Comparison of ENCODE assay signal across 4 fruit fly cellular contexts in the genomic region with DNA sequence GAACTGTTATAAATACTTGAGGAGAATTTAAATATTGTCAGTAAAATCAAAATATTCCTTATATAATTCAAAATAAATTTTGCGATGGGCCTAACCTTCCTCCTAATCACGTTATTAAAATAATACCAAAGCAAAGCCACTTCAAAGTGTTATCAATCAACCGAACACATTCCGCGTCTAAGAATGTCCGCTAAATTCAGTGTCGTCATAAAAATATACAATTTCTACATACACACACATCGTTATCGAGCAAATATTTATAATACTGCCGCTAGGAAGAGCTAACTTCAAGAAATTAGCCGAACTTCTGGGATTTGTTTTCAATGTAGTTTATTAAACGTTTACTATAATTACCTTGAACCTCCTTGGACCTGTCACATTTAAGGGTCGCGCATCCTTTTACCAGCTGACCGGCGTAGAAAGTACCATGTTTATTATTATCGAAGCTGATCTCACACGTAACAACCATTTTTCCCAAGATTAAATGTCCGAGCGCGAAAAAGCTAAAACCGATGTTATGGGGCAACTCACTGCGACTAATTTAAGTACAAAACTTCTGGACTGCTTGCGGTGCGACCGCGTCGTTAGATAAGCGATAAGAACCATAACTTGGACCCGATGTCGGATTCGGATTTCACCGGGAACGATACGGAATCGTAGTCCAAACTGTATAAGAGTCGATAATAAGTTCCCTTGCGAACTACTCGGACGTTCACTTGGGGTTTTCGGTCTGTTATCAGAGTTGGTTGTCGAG.
TF ChIP-seq lines count a peak whose summit lies in the region.

Gene CG18747 (minus strand): TSS at position 514 of the 754 bp plus-strand sequence.

- TF ChIP-seq CTCF in whole organism, embryonic (GFP tag; optimal IDR thresholded peaks at IDR 0.05; lab: Kevin White, UChicago), result no peak

TF ChIP-seq in whole organism, adult, 20 proteins besides CTCF, POLR2A, EP300 and RAD21:
- TF ChIP-seq pad (GFP tag; optimal IDR thresholded peaks at IDR 0.05; lab: Kevin White, UChicago), result no peak
- no peak for TF ChIP-seq ovo (GFP tag; optimal IDR thresholded peaks at IDR 0.05; lab: Kevin White, UChicago)
- no peak for TF ChIP-seq CG33017 (tag; optimal IDR thresholded peaks at IDR 0.05; lab: Kevin White, UChicago)
- TF ChIP-seq cnc (optimal IDR thresholded peaks at IDR 0.05; lab: Kevin White, UChicago), result no peak
- no peak for TF ChIP-seq CG7101 (tag; optimal IDR thresholded peaks at IDR 0.05; lab: Kevin White, UChicago)
- TF ChIP-seq Crg-1 (GFP tag; optimal IDR thresholded peaks at IDR 0.05; lab: Kevin White, UChicago), result no peak
- TF ChIP-seq Hr96 (GFP tag; optimal IDR thresholded peaks at IDR 0.05; lab: Kevin White, UChicago), result no peak
- TF ChIP-seq cic (GFP tag; optimal IDR thresholded peaks at IDR 0.05; lab: Kevin White, UChicago), result no peak
- peak; percentile 14 for TF ChIP-seq CG12768 (GFP tag; optimal IDR thresholded peaks at IDR 0.05; lab: Kevin White, UChicago)
- TF ChIP-seq Mnt (GFP tag; optimal IDR thresholded peaks at IDR 0.05; lab: Kevin White, UChicago), result peak; percentile 46
- no peak for TF ChIP-seq CG1620 (GFP tag; optimal IDR thresholded peaks at IDR 0.05; lab: Kevin White, UChicago)
- peak; percentile 87 for TF ChIP-seq kay (GFP tag; lab: Kevin White, UChicago; ENCODE audit: borderline replicate concordance)
- TF ChIP-seq tj (GFP tag; optimal IDR thresholded peaks at IDR 0.05; lab: Kevin White, UChicago), result no peak
- no peak for TF ChIP-seq CG7045 (GFP tag; optimal IDR thresholded peaks at IDR 0.05; lab: Kevin White, UChicago)
- TF ChIP-seq Clk (GFP tag; optimal IDR thresholded peaks at IDR 0.05; lab: Kevin White, UChicago), result no peak

TF ChIP-seq in whole organism, embryonic, 481 proteins besides CTCF, POLR2A, EP300 and RAD21:
- peak; percentile 46 for TF ChIP-seq sug (tag; optimal IDR thresholded peaks at IDR 0.05; lab: Kevin White, UChicago)
- peak; percentile 63 for TF ChIP-seq pfk (GFP tag; optimal IDR thresholded peaks at IDR 0.05; lab: Kevin White, UChicago)
- TF ChIP-seq mam (GFP tag; optimal IDR thresholded peaks at IDR 0.05; lab: Kevin White, UChicago), result no peak
- TF ChIP-seq CG34376 (GFP tag; optimal IDR thresholded peaks at IDR 0.05; lab: Kevin White, UChicago), result peak; percentile 4
- no peak for TF ChIP-seq CG10979 (tag; optimal IDR thresholded peaks at IDR 0.05; lab: Kevin White, UChicago)
- peak in 1 of 2 experiments; percentile 58 for TF ChIP-seq Pdp1 (GFP tag; optimal IDR thresholded peaks at IDR 0.05; lab: Kevin White, UChicago)
- TF ChIP-seq sd (tag; optimal IDR thresholded peaks at IDR 0.05; lab: Kevin White, UChicago), result peak; percentile 94
- TF ChIP-seq grn (GFP tag; optimal IDR thresholded peaks at IDR 0.05; lab: Kevin White, UChicago), result peak; percentile 70
- TF ChIP-seq exex (tag; optimal IDR thresholded peaks at IDR 0.05; lab: Kevin White, UChicago), result peak; percentile 44
- TF ChIP-seq lab (GFP tag; optimal IDR thresholded peaks at IDR 0.05; lab: Kevin White, UChicago), result peak; percentile 5
- TF ChIP-seq CG10543 (GFP tag; optimal IDR thresholded peaks at IDR 0.05; lab: Kevin White, UChicago), result peak; percentile 39
- TF ChIP-seq mirr (GFP tag; optimal IDR thresholded peaks at IDR 0.05; lab: Kevin White, UChicago), result peak; percentile 22
- 0 out of 4 replicates have a peak, but pooled peaks have one; percentile 25 for TF ChIP-seq chinmo (GFP tag; IDR thresholded peaks at IDR 0.05; lab: Robert Waterston, UW; ENCODE audit: partially characterized antibody)
- TF ChIP-seq GATAe (GFP tag; conservative IDR thresholded peaks at IDR 0.05; lab: Robert Waterston, UW), result peak; percentile 35
- no peak for TF ChIP-seq CG17612 (GFP tag; IDR thresholded peaks at IDR 0.05; lab: Robert Waterston, UW)
- TF ChIP-seq CG15514 (GFP tag; optimal IDR thresholded peaks at IDR 0.05; lab: Kevin White, UChicago), result peak; percentile 92
- TF ChIP-seq CG31365 (tag; optimal IDR thresholded peaks at IDR 0.05; lab: Kevin White, UChicago), result peak; percentile 75
- TF ChIP-seq Jarid2 (GFP tag; optimal IDR thresholded peaks at IDR 0.05; lab: Kevin White, UChicago), result peak; percentile 37
- TF ChIP-seq Deaf1 (tag; optimal IDR thresholded peaks at IDR 0.05; lab: Kevin White, UChicago), result peak; percentile 90
- TF ChIP-seq Kr (GFP tag; optimal IDR thresholded peaks at IDR 0.05; lab: Kevin White, UChicago), result no peak
- TF ChIP-seq Elba2 (GFP tag; optimal IDR thresholded peaks at IDR 0.05; lab: Kevin White, UChicago), result no peak

TF ChIP-seq in whole organism, prepupa, 60 proteins besides CTCF, POLR2A, EP300 and RAD21:
- TF ChIP-seq svp (GFP tag; lab: Kevin White, UChicago) (peak; percentile 51), OdsH (GFP tag; optimal IDR thresholded peaks at IDR 0.05; lab: Kevin White, UChicago) (no peak), vri (GFP tag; optimal IDR thresholded peaks at IDR 0.05; lab: Kevin White, UChicago) (peak; percentile 76), Lpt (GFP tag; optimal IDR thresholded peaks at IDR 0.05; lab: Kevin White, UChicago) (no peak), CG7368 (GFP tag; optimal IDR thresholded peaks at IDR 0.05; lab: Kevin White, UChicago) (no peak)

TF ChIP-seq in whole organism, wandering third instar larva, 38 proteins besides CTCF, POLR2A, EP300 and RAD21:
- TF ChIP-seq Dif (GFP tag; optimal IDR thresholded peaks at IDR 0.05; lab: Kevin White, UChicago; ENCODE audit: partially characterized antibody), result no peak
- TF ChIP-seq Rel (GFP tag; optimal IDR thresholded peaks at IDR 0.05; lab: Kevin White, UChicago), result no peak
- TF ChIP-seq Rel (tag; optimal IDR thresholded peaks at IDR 0.05; lab: Kevin White, UChicago), result peak; percentile 35
